Worm (Caenorhabditis elegans) whole organism, L1 larva: ENCODE measurements around the gene mca-1.
"Not testable (repeated sequence)": the region's sequence is repeated elsewhere in the genome, so short reads cannot be mapped to it uniquely, and the experiment has no call there.

Source experiments
- C04F5.9 ChIP-seq: sonication (generic microtip); optimal IDR thresholded peaks from 2 replicates; lab custom pipeline; 2016; ENCODE audit warnings: missing genetic modification characterization, missing compliant biosample characterization
- C16A3.4 ChIP-seq: fragments of 150-350 bp; optimal IDR thresholded peaks from 2 replicates; lab custom pipeline; 2014; ENCODE audit warnings: missing biosample characterization, missing genetic modification characterization
- C34B4.2 ChIP-seq: sonication (generic microtip); optimal IDR thresholded peaks from 2 replicates; lab custom pipeline; 2017; ENCODE audit warnings: mild to moderate bottlenecking, missing genetic modification characterization, missing compliant biosample characterization
- aly-2 ChIP-seq: fragments of 150-350 bp; optimal IDR thresholded peaks from 2 replicates; lab custom pipeline; 2014; ENCODE audit warnings: missing biosample characterization, missing genetic modification characterization
- ama-1 ChIP-seq: fragments of 150-350 bp; optimal IDR thresholded peaks from 2 replicates; lab custom pipeline; 2014
- blmp-1 ChIP-seq: fragments of 150-350 bp; optimal IDR thresholded peaks from 2 replicates; lab custom pipeline; 2014; ENCODE audit warnings: missing biosample characterization, missing genetic modification characterization
- ceh-90 ChIP-seq: sonication (generic microtip); optimal IDR thresholded peaks from 2 replicates; lab custom pipeline; 2016; ENCODE audit warnings: missing genetic modification characterization, missing compliant biosample characterization
- ces-1 ChIP-seq: fragments of 150-350 bp; optimal IDR thresholded peaks from 2 replicates; lab custom pipeline; 2014; ENCODE audit warnings: missing biosample characterization, missing genetic modification reagents, missing genetic modification characterization
- efl-1 ChIP-seq, 4 experiments: fragments of 150-350 bp; optimal IDR thresholded peaks in 3 of 4; peaks in 1 of 4; 1 replicate in 1 of 4; 2 replicates in 3 of 4; lab custom pipeline; 2014; ENCODE audit warnings: missing biosample characterization in 2 of 4, missing genetic modification characterization in 2 of 4, missing genetic modification reagents in 2 of 4
- egl-13 ChIP-seq: sonication (generic microtip); optimal IDR thresholded peaks from 2 replicates; lab custom pipeline; 2016; ENCODE audit warnings: missing genotype, missing genetic modification reagents, missing genetic modification characterization, missing compliant biosample characterization
- egl-27 ChIP-seq, 2 experiments: fragments of 150-350 bp in 1 of 2; sonication (generic microtip); optimal IDR thresholded peaks; 3 replicates each; lab custom pipeline; 2017 to 2018; ENCODE audit warnings: missing biosample characterization in 2 of 2, missing genetic modification characterization in 2 of 2, missing genetic modification reagents in 2 of 2
- elt-2 ChIP-seq: sonication (generic microtip); optimal IDR thresholded peaks from 2 replicates; lab custom pipeline; 2016; ENCODE audit warnings: missing genetic modification characterization, mild to moderate bottlenecking, inconsistent platforms, missing compliant biosample characterization, missing genetic modification reagents
- ets-5 ChIP-seq: fragments of 200-800 bp; sonication (Bioruptor generic); IDR thresholded peaks from 2 replicates; pipeline ENCODE4 v1.3.6; 2022; ENCODE audit warnings: missing genetic modification characterization, missing compliant biosample characterization
- fkh-10 ChIP-seq: sonication (generic microtip); optimal IDR thresholded peaks from 2 replicates; lab custom pipeline; 2017; ENCODE audit warnings: missing biosample characterization, missing genetic modification reagents, missing genetic modification characterization
- fos-1 ChIP-seq: fragments of 150-350 bp; optimal IDR thresholded peaks from 2 replicates; lab custom pipeline; 2014; ENCODE audit warnings: missing biosample characterization, missing genetic modification characterization
- hlh-17 ChIP-seq: fragments of 200-800 bp; sonication (Bioruptor generic); optimal IDR thresholded peaks from 2 replicates; lab custom pipeline; 2018; ENCODE audit warnings: missing genetic modification characterization, mild to moderate bottlenecking, missing compliant biosample characterization, moderate library complexity, borderline replicate concordance
- hpl-2 ChIP-seq: fragments of 150-350 bp; optimal IDR thresholded peaks from 2 replicates; lab custom pipeline; 2014; ENCODE audit warnings: missing biosample characterization, missing genetic modification reagents, missing genetic modification characterization
- lin-35 ChIP-seq, 2 experiments: fragments of 150-350 bp; optimal IDR thresholded peaks; 2 replicates each; lab custom pipeline; 2014; ENCODE audit warnings: missing biosample characterization in 2 of 2, missing genetic modification characterization in 2 of 2, missing genetic modification reagents in 2 of 2
- lin-39 ChIP-seq: fragments of 150-350 bp; optimal IDR thresholded peaks from 2 replicates; lab custom pipeline; 2014; ENCODE audit warnings: missing biosample characterization, missing genetic modification reagents, missing genetic modification characterization
- lir-3 ChIP-seq: sonication (generic microtip); optimal IDR thresholded peaks from 2 replicates; lab custom pipeline; 2016; ENCODE audit warnings: mild to moderate bottlenecking, missing genetic modification characterization, moderate library complexity, missing compliant biosample characterization; ENCODE audit not compliant: poor library complexity
- mdl-1 ChIP-seq, 2 experiments: fragments of 150-350 bp; optimal IDR thresholded peaks; 2 replicates each; lab custom pipeline; 2014 to 2017; ENCODE audit warnings: missing biosample characterization in 2 of 2, missing genetic modification characterization in 2 of 2, inconsistent platforms in 1 of 2
- mef-2 ChIP-seq: fragments of 150-350 bp; optimal IDR thresholded peaks from 2 replicates; lab custom pipeline; 2014; ENCODE audit warnings: missing biosample characterization, missing genetic modification characterization
- nhr-12 ChIP-seq: sonication (generic microtip); optimal IDR thresholded peaks from 2 replicates; lab custom pipeline; 2017; ENCODE audit warnings: missing biosample characterization, missing genetic modification characterization
- nhr-19 ChIP-seq: fragments of 200-800 bp; sonication (Bioruptor generic); conservative IDR thresholded peaks from 2 replicates; pipeline ENCODE4 v1.3.6; 2022; ENCODE audit warnings: missing genetic modification characterization, missing compliant biosample characterization
- nhr-20 ChIP-seq: sonication (generic microtip); optimal IDR thresholded peaks from 2 replicates; lab custom pipeline; 2016; ENCODE audit warnings: mild to moderate bottlenecking, missing genetic modification characterization, missing compliant biosample characterization
- nhr-237 ChIP-seq: fragments of 150-350 bp; optimal IDR thresholded peaks from 2 replicates; lab custom pipeline; 2014; ENCODE audit warnings: missing biosample characterization, missing genetic modification characterization
- nhr-47 ChIP-seq: sonication (generic microtip); optimal IDR thresholded peaks from 2 replicates; lab custom pipeline; 2016; ENCODE audit warnings: mild to moderate bottlenecking, missing genetic modification characterization, moderate library complexity, missing compliant biosample characterization
- nhr-71 ChIP-seq: sonication (generic microtip); optimal IDR thresholded peaks from 2 replicates; lab custom pipeline; 2016; ENCODE audit warnings: mild to moderate bottlenecking, missing genetic modification characterization, moderate library complexity, missing compliant biosample characterization
- nhr-76 ChIP-seq: sonication (generic microtip); optimal IDR thresholded peaks from 2 replicates; lab custom pipeline; 2017; ENCODE audit warnings: missing biosample characterization, missing genetic modification characterization
- nhr-84 ChIP-seq: sonication (generic microtip); optimal IDR thresholded peaks from 2 replicates; lab custom pipeline; 2017; ENCODE audit warnings: missing biosample characterization, missing genetic modification characterization
- nhr-90 ChIP-seq: sonication (generic microtip); optimal IDR thresholded peaks from 2 replicates; lab custom pipeline; 2016; ENCODE audit warnings: mild to moderate bottlenecking, missing genetic modification characterization, missing compliant biosample characterization; ENCODE audit not compliant: poor library complexity
- pag-3 ChIP-seq: sonication (generic microtip); optimal IDR thresholded peaks from 2 replicates; lab custom pipeline; 2017; ENCODE audit warnings: missing genetic modification characterization, mild to moderate bottlenecking, missing compliant biosample characterization, antibody characterized with exemption, borderline replicate concordance; ENCODE audit not compliant: insufficient read depth
- pax-3 ChIP-seq: fragments of 200-800 bp; sonication (Bioruptor generic); optimal IDR thresholded peaks from 2 replicates; lab custom pipeline; 2018; ENCODE audit warnings: mild to moderate bottlenecking, missing genetic modification characterization, moderate library complexity, missing compliant biosample characterization
- pqm-1 ChIP-seq: sonication (generic microtip); optimal IDR thresholded peaks from 3 replicates; lab custom pipeline; 2017; ENCODE audit warnings: missing biosample characterization, missing genetic modification characterization
- rnt-1 ChIP-seq: sonication (generic microtip); optimal IDR thresholded peaks from 2 replicates; lab custom pipeline; 2016; ENCODE audit warnings: mild to moderate bottlenecking, missing genetic modification characterization, moderate library complexity, missing compliant biosample characterization
- snpc-4 ChIP-seq: fragments of 150-350 bp; optimal IDR thresholded peaks from 2 replicates; lab custom pipeline; 2014; ENCODE audit warnings: missing biosample characterization, missing genetic modification characterization
- sox-4 ChIP-seq: sonication (generic microtip); optimal IDR thresholded peaks from 2 replicates; lab custom pipeline; 2016; ENCODE audit warnings: missing genetic modification characterization, missing compliant biosample characterization
- sptf-1 ChIP-seq: fragments of 150-350 bp; optimal IDR thresholded peaks from 2 replicates; lab custom pipeline; 2014; ENCODE audit warnings: missing biosample characterization, missing genetic modification characterization
- sup-37 ChIP-seq: fragments of 200-800 bp; sonication (Bioruptor generic); optimal IDR thresholded peaks from 2 replicates; lab custom pipeline; 2018; ENCODE audit warnings: mild to moderate bottlenecking, missing genetic modification characterization, missing compliant biosample characterization
- tlp-1 ChIP-seq: fragments of 150-350 bp; optimal IDR thresholded peaks from 2 replicates; lab custom pipeline; 2014; ENCODE audit warnings: missing biosample characterization, missing genetic modification characterization
- unc-30 ChIP-seq: sonication (generic microtip); optimal IDR thresholded peaks from 2 replicates; lab custom pipeline; 2017; ENCODE audit warnings: missing biosample characterization, missing genetic modification characterization
- unc-62 ChIP-seq: fragments of 150-350 bp; optimal IDR thresholded peaks from 2 replicates; lab custom pipeline; 2014; ENCODE audit warnings: missing biosample characterization, missing genetic modification reagents, missing genetic modification characterization
- unc-98 ChIP-seq: fragments of 200-800 bp; sonication (Bioruptor generic); IDR thresholded peaks from 2 replicates; pipeline ENCODE4 v1.3.6; 2022; ENCODE audit warnings: missing genetic modification characterization, missing compliant biosample characterization
- vab-15 ChIP-seq: sonication (generic microtip); optimal IDR thresholded peaks from 2 replicates; lab custom pipeline; 2017; ENCODE audit warnings: missing genotype, mild to moderate bottlenecking, missing genetic modification characterization, missing compliant biosample characterization
- xbp-1 ChIP-seq: sonication (generic microtip); optimal IDR thresholded peaks from 2 replicates; lab custom pipeline; 2016; ENCODE audit warnings: missing genetic modification characterization, missing compliant biosample characterization
- ztf-11 ChIP-seq, 2 experiments: sonication (generic microtip); optimal IDR thresholded peaks; 2 replicates each; lab custom pipeline; 2016 to 2017; ENCODE audit warnings: missing genetic modification characterization in 2 of 2, missing biosample characterization in 1 of 2, missing compliant biosample characterization in 1 of 2
- ztf-4 ChIP-seq: fragments of 150-350 bp; optimal IDR thresholded peaks from 2 replicates; lab custom pipeline; 2014; ENCODE audit warnings: missing biosample characterization, missing genetic modification characterization

The mca-1 gene

ce11 chrIV:9607945-9608344 is 26.8 kb downstream of the mca-1 start:
- TF ChIP-seq rnt-1 (tag; lab: Kevin White, UChicago) (no peak), nhr-47 (no peak), nhr-84 (tag; lab: Kevin White, UChicago) (no peak), snpc-4 (no peak), mef-2 (no peak), C34B4.2 (tag; lab: Kevin White, UChicago) (no peak), ets-5 (GFP tag; lab: Robert Waterston, UW) (no peak), egl-13 (tag; lab: Kevin White, UChicago) (no peak), fos-1 (tag; lab: Kevin White, UChicago) (no peak), fkh-10 (no peak), sup-37 (GFP tag; lab: Kevin White, UChicago) (no peak), hpl-2 (GFP tag; lab: Kevin White, UChicago) (no peak), nhr-19 (no peak), ama-1 (lab: Kevin White, UChicago) (no peak), hlh-17 (GFP tag; lab: Kevin White, UChicago) (no peak)

ce11 chrIV:9601595-9601994 is 33.2 kb downstream of the mca-1 start, which contains the start of gene aat-1:
Gene aat-1, minus strand, starts transcription at chrIV:9601695.
- no peak for TF ChIP-seq blmp-1 (tag; lab: Kevin White, UChicago)
- TF ChIP-seq nhr-12 (tag; lab: Kevin White, UChicago), result no peak
- TF ChIP-seq efl-1 (optimal IDR thresholded peaks at IDR 0.05; lab: Kevin White, UChicago), result no peak
- TF ChIP-seq efl-1 (GFP tag; optimal IDR thresholded peaks at IDR 0.05 in 1 of 2; lab: Kevin White, UChicago), result peak in 1 of 2 experiments; percentile 18
- TF ChIP-seq lin-39, result no peak
- TF ChIP-seq C04F5.9 (tag; lab: Kevin White, UChicago), result no peak
- no peak for TF ChIP-seq nhr-76
- TF ChIP-seq, all 84 proteins: peak for 1

ce11 chrIV:9595779-9596406 is 38.9 kb downstream of the mca-1 start, which contains the start of the genes F27C8.3 and F27C8.2:
Gene F27C8.3, minus strand, starts transcription at chrIV:9595879.
Gene F27C8.2, plus strand, starts transcription at chrIV:9596356.
- TF ChIP-seq fos-1 (tag; lab: Kevin White, UChicago); pax-3 (tag; lab: Kevin White, UChicago); C16A3.4: not testable (repeated sequence)

ce11 chrIV:9593456-9593855 is 41.3 kb downstream of the mca-1 start, which contains the start of gene spp-18:
Gene spp-18, plus strand, starts transcription at chrIV:9593712.
- TF ChIP-seq nhr-237 (tag; lab: Kevin White, UChicago), result no peak
- no peak for TF ChIP-seq egl-27 (tag; optimal IDR thresholded peaks at IDR 0.05; lab: Kevin White, UChicago)
- TF ChIP-seq ceh-90 (tag; lab: Kevin White, UChicago), result no peak
- no peak for TF ChIP-seq lir-3
- no peak for TF ChIP-seq unc-30 (tag; lab: Kevin White, UChicago)
- no peak for TF ChIP-seq ztf-11 (tag; optimal IDR thresholded peaks at IDR 0.05; lab: Kevin White, UChicago)
- TF ChIP-seq nhr-90 (tag; lab: Kevin White, UChicago), result no peak
- TF ChIP-seq C16A3.4, result no peak
- TF ChIP-seq nhr-20, result peak; percentile 3
- TF ChIP-seq nhr-71, result no peak
- no peak for TF ChIP-seq sox-4 (tag; lab: Kevin White, UChicago)
- TF ChIP-seq unc-98 (GFP tag; lab: Robert Waterston, UW), result no peak
- no peak for TF ChIP-seq sptf-1 (tag; lab: Kevin White, UChicago)
- no peak for TF ChIP-seq ztf-4
- TF ChIP-seq pqm-1 (tag; lab: Kevin White, UChicago), result no peak
- peak in 1 of 2 experiments; percentile 34 for TF ChIP-seq lin-35 (GFP tag; optimal IDR thresholded peaks at IDR 0.05; lab: Kevin White, UChicago)
- no peak for TF ChIP-seq unc-62
- TF ChIP-seq fos-1 (tag; lab: Kevin White, UChicago), result no peak
- TF ChIP-seq aly-2 (tag; lab: Kevin White, UChicago), result no peak
- no peak for TF ChIP-seq xbp-1 (tag; lab: Kevin White, UChicago)
- TF ChIP-seq mdl-1 (tag; optimal IDR thresholded peaks at IDR 0.05; lab: Kevin White, UChicago), result peak in 1 of 2 experiments; percentile 41
- TF ChIP-seq tlp-1 (tag; lab: Kevin White, UChicago), result no peak
- no peak for TF ChIP-seq nhr-84 (tag; lab: Kevin White, UChicago)
- no peak for TF ChIP-seq vab-15 (tag; lab: Kevin White, UChicago)
- TF ChIP-seq elt-2 (tag; lab: Kevin White, UChicago), result peak; percentile 92
- TF ChIP-seq ces-1 (GFP tag; lab: Kevin White, UChicago), result no peak
- no peak for TF ChIP-seq pag-3
